Worm (Caenorhabditis elegans) whole organism, L4 larva: ENCODE measurements around the gene scl-17.
A peak's percentile ranks its signal among the peaks of the same experiment; 100 is the strongest.

Experiments
- F26F4.8 ChIP-seq: fragments of 200-800 bp; sonication (Bioruptor generic); conservative IDR thresholded peaks from 2 replicates; pipeline ENCODE4 v1.3.6; 2022; ENCODE audit warnings: missing genetic modification characterization, missing compliant biosample characterization
- F37D6.2 ChIP-seq: sonication (generic microtip); optimal IDR thresholded peaks from 2 replicates; lab custom pipeline; 2016; ENCODE audit warnings: mild to moderate bottlenecking, missing genetic modification characterization, missing compliant biosample characterization
- Y5F2A.4 ChIP-seq: fragments of 200-800 bp; sonication (Bioruptor generic); optimal IDR thresholded peaks from 2 replicates; lab custom pipeline; 2018; ENCODE audit warnings: mild to moderate bottlenecking, missing genetic modification characterization, missing compliant biosample characterization
- Y75B8A.6 ChIP-seq: fragments of 200-800 bp; sonication (Bioruptor generic); IDR thresholded peaks from 2 replicates; pipeline ENCODE4 v1.3.6; 2022; ENCODE audit warnings: missing genetic modification reagents, missing genetic modification characterization, missing compliant biosample characterization
- arid-1 ChIP-seq: fragments of 200-800 bp; sonication (Bioruptor generic); conservative IDR thresholded peaks from 2 replicates; pipeline ENCODE4 v1.3.6; 2022; ENCODE audit warnings: missing genetic modification reagents, missing genetic modification characterization, missing compliant biosample characterization
- cey-2 ChIP-seq: sonication (generic microtip); optimal IDR thresholded peaks from 3 replicates; lab custom pipeline; 2017; ENCODE audit warnings: missing genetic modification characterization, mild to moderate bottlenecking, missing compliant biosample characterization, antibody characterized with exemption, borderline replicate concordance; ENCODE audit not compliant: insufficient read depth
- ctbp-1 ChIP-seq: fragments of 200-800 bp; sonication (Bioruptor generic); IDR thresholded peaks from 2 replicates; pipeline ENCODE4 v1.3.6; 2022; ENCODE audit warnings: missing genetic modification reagents, missing genetic modification characterization, missing compliant biosample characterization
- daf-19 ChIP-seq: fragments of 200-800 bp; sonication (Bioruptor generic); conservative IDR thresholded peaks from 2 replicates; pipeline ENCODE4 v1.3.6; 2022; ENCODE audit warnings: missing genetic modification characterization, missing compliant biosample characterization
- daf-8 ChIP-seq: fragments of 200-800 bp; sonication (Bioruptor generic); IDR thresholded peaks from 2 replicates; pipeline ENCODE4 v1.3.6; 2022; ENCODE audit warnings: missing genetic modification characterization, missing compliant biosample characterization
- dmd-6 ChIP-seq: fragments of 200-800 bp; sonication (Bioruptor generic); IDR thresholded peaks from 2 replicates; pipeline ENCODE4 v1.3.6; 2022; ENCODE audit warnings: missing genetic modification reagents, missing genetic modification characterization, missing compliant biosample characterization
- dmd-8 ChIP-seq: fragments of 200-800 bp; sonication (Bioruptor generic); IDR thresholded peaks from 2 replicates; pipeline ENCODE4 v1.3.6; 2022; ENCODE audit warnings: missing genetic modification characterization, missing compliant biosample characterization
- dmd-9 ChIP-seq: fragments of 200-800 bp; sonication (Bioruptor generic); IDR thresholded peaks from 2 replicates; pipeline ENCODE4 v1.3.6; 2022; ENCODE audit warnings: missing genetic modification reagents, missing genetic modification characterization, missing compliant biosample characterization
- duxl-1 ChIP-seq: sonication (generic microtip); optimal IDR thresholded peaks from 2 replicates; lab custom pipeline; 2016; ENCODE audit warnings: mild to moderate bottlenecking, missing genetic modification characterization, moderate library complexity, missing compliant biosample characterization; ENCODE audit not compliant: poor library complexity
- egl-43 ChIP-seq: fragments of 200-800 bp; sonication (Bioruptor generic); IDR thresholded peaks from 2 replicates; pipeline ENCODE4 v1.3.6; 2022; ENCODE audit warnings: missing genetic modification reagents, missing genetic modification characterization, missing compliant biosample characterization
- gei-8 ChIP-seq: fragments of 200-800 bp; sonication (Bioruptor generic); optimal IDR thresholded peaks from 2 replicates; lab custom pipeline; 2018; ENCODE audit warnings: mild to moderate bottlenecking, missing genetic modification characterization, missing compliant biosample characterization
- hif-1 ChIP-seq, 2 experiments: sonication (generic microtip); optimal IDR thresholded peaks; 2 replicates each; lab custom pipeline; 2016 to 2017; ENCODE audit warnings: missing compliant biosample characterization in 2 of 2, missing genetic modification characterization in 2 of 2, missing genetic modification reagents in 2 of 2, missing genotype in 2 of 2, mild to moderate bottlenecking in 1 of 2
- lim-7 ChIP-seq: fragments of 200-800 bp; sonication (Bioruptor generic); IDR thresholded peaks from 2 replicates; pipeline ENCODE4 v1.3.6; 2022; ENCODE audit warnings: missing genetic modification characterization, missing compliant biosample characterization
- lin-15B ChIP-seq: fragments of 150-350 bp; sonication (generic microtip); optimal IDR thresholded peaks from 3 replicates; lab custom pipeline; 2014; ENCODE audit warnings: missing biosample characterization, missing genetic modification characterization
- lin-29 ChIP-seq: fragments of 200-800 bp; sonication (Bioruptor generic); IDR thresholded peaks from 2 replicates; pipeline ENCODE4 v1.3.6; 2022; ENCODE audit warnings: missing genetic modification reagents, missing genetic modification characterization, missing compliant biosample characterization
- madf-9 ChIP-seq: fragments of 200-800 bp; sonication (Bioruptor generic); conservative IDR thresholded peaks from 2 replicates; pipeline ENCODE4 v1.3.6; 2022; ENCODE audit warnings: missing genetic modification reagents, missing genetic modification characterization, missing compliant biosample characterization
- mdt-29 ChIP-seq: fragments of 200-800 bp; sonication (Bioruptor generic); IDR thresholded peaks from 2 replicates; pipeline ENCODE4 v1.3.6; 2022; ENCODE audit warnings: missing genetic modification reagents, missing genetic modification characterization, missing compliant biosample characterization
- mxl-2 ChIP-seq: fragments of 200-800 bp; sonication (Bioruptor generic); conservative IDR thresholded peaks from 2 replicates; pipeline ENCODE4 v1.3.6; 2022; ENCODE audit warnings: missing genetic modification reagents, missing genetic modification characterization, missing compliant biosample characterization
- mxl-3 ChIP-seq: fragments of 200-800 bp; sonication (Bioruptor generic); optimal IDR thresholded peaks from 2 replicates; lab custom pipeline; 2018; ENCODE audit warnings: mild to moderate bottlenecking, missing genetic modification characterization, missing compliant biosample characterization
- nhr-102 ChIP-seq: sonication (generic microtip); optimal IDR thresholded peaks from 2 replicates; lab custom pipeline; 2016; ENCODE audit warnings: mild to moderate bottlenecking, missing genetic modification characterization, moderate library complexity, missing compliant biosample characterization
- nhr-237 ChIP-seq: sonication (generic microtip); optimal IDR thresholded peaks from 2 replicates; lab custom pipeline; 2017; ENCODE audit warnings: missing biosample characterization, missing genetic modification characterization
- nhr-28 ChIP-seq: fragments of 150-350 bp; optimal IDR thresholded peaks from 2 replicates; lab custom pipeline; 2014; ENCODE audit warnings: missing biosample characterization, missing genetic modification characterization
- nhr-48 ChIP-seq: sonication (generic microtip); optimal IDR thresholded peaks from 2 replicates; lab custom pipeline; 2016; ENCODE audit warnings: mild to moderate bottlenecking, missing genetic modification characterization, missing compliant biosample characterization
- set-16 ChIP-seq: fragments of 200-800 bp; sonication (Bioruptor generic); IDR thresholded peaks from 2 replicates; pipeline ENCODE4 v1.3.6; 2022; ENCODE audit warnings: missing genetic modification reagents, missing genetic modification characterization, missing compliant biosample characterization
- skn-1 ChIP-seq: fragments of 150-350 bp; optimal IDR thresholded peaks from 2 replicates; lab custom pipeline; 2014; ENCODE audit warnings: missing biosample characterization, missing genetic modification characterization
- snpc-1.2 ChIP-seq: fragments of 200-800 bp; sonication (Bioruptor generic); IDR thresholded peaks from 2 replicates; pipeline ENCODE4 v1.3.6; 2022; ENCODE audit warnings: missing genetic modification reagents, missing genetic modification characterization, missing compliant biosample characterization
- snpc-4 ChIP-seq: fragments of 150-350 bp; optimal IDR thresholded peaks from 2 replicates; lab custom pipeline; 2014; ENCODE audit warnings: missing biosample characterization, missing genetic modification characterization
- spr-3 ChIP-seq: fragments of 200-800 bp; sonication (Bioruptor generic); optimal IDR thresholded peaks from 2 replicates; lab custom pipeline; 2018; ENCODE audit warnings: mild to moderate bottlenecking, missing genetic modification characterization, missing compliant biosample characterization
- unc-130 ChIP-seq: sonication (generic microtip); optimal IDR thresholded peaks from 2 replicates; lab custom pipeline; 2016; ENCODE audit warnings: missing genetic modification reagents, missing genetic modification characterization, missing compliant biosample characterization
- vab-7 ChIP-seq: fragments of 200-800 bp; sonication (Bioruptor generic); IDR thresholded peaks from 2 replicates; pipeline ENCODE4 v1.3.6; 2022; ENCODE audit warnings: missing genetic modification reagents, missing genetic modification characterization, missing compliant biosample characterization
- zfp-2 ChIP-seq: sonication (generic microtip); optimal IDR thresholded peaks from 2 replicates; lab custom pipeline; 2016; ENCODE audit warnings: mild to moderate bottlenecking, missing genetic modification characterization, missing compliant biosample characterization
- zip-11 ChIP-seq: fragments of 200-800 bp; sonication (Bioruptor generic); IDR thresholded peaks from 2 replicates; pipeline ENCODE4 v1.3.6; 2022; ENCODE audit warnings: missing genetic modification characterization, missing compliant biosample characterization

The scl-17 gene

ce11 chrII:1473481-1473880, 28.5 kb downstream of the scl-17 start, which contains the start of gene H17B01.5:
Gene H17B01.5 (minus strand): TSS chrII:1473581.
- TF ChIP-seq set-16 (GFP tag; lab: Robert Waterston, UW), result peak; percentile 29; the same call in 1 of the 2 replicates
- TF ChIP-seq nhr-48 (tag; lab: Kevin White, UChicago), result no peak
- TF ChIP-seq zfp-2 (tag; lab: Kevin White, UChicago), result no peak

- TF ChIP-seq daf-19 (GFP tag; lab: Robert Waterston, UW) (no peak), F37D6.2 (tag; lab: Kevin White, UChicago) (no peak), cey-2 (tag; lab: Kevin White, UChicago) (no peak), snpc-4 (no peak), mxl-2 (GFP tag; lab: Robert Waterston, UW) (no peak), vab-7 (GFP tag; lab: Robert Waterston, UW) (no peak), nhr-48 (tag; lab: Kevin White, UChicago) (no peak), madf-9 (GFP tag; lab: Robert Waterston, UW) (no peak), arid-1 (GFP tag; lab: Robert Waterston, UW) (no peak), nhr-102 (tag; lab: Kevin White, UChicago) (no peak), lim-7 (GFP tag; lab: Robert Waterston, UW) (no peak), lin-29 (GFP tag; lab: Robert Waterston, UW) (no peak), egl-43 (GFP tag; lab: Robert Waterston, UW) (no peak), hif-1 (tag; optimal IDR thresholded peaks at IDR 0.05; lab: Kevin White, UChicago) (no peak), ctbp-1 (GFP tag; lab: Robert Waterston, UW) (no peak), mxl-3 (GFP tag; lab: Kevin White, UChicago) (no peak), duxl-1 (tag; lab: Kevin White, UChicago) (no peak), set-16 (GFP tag; lab: Robert Waterston, UW) (no peak), zip-11 (no peak)
Measured at ce11 chrII:1474807-1475206, 29.8 kb downstream of the scl-17 start.

ce11 chrII:1475328-1475727, 30.3 kb downstream of the scl-17 start:
- no peak for TF ChIP-seq zip-11
- peak; percentile 61; the same call in 1 of the 2 replicates for TF ChIP-seq dmd-6 (GFP tag; lab: Robert Waterston, UW)
- TF ChIP-seq nhr-28 (tag; lab: Kevin White, UChicago), result peak; percentile 13
- TF ChIP-seq spr-3 (GFP tag; lab: Kevin White, UChicago), result no peak

DNA sequence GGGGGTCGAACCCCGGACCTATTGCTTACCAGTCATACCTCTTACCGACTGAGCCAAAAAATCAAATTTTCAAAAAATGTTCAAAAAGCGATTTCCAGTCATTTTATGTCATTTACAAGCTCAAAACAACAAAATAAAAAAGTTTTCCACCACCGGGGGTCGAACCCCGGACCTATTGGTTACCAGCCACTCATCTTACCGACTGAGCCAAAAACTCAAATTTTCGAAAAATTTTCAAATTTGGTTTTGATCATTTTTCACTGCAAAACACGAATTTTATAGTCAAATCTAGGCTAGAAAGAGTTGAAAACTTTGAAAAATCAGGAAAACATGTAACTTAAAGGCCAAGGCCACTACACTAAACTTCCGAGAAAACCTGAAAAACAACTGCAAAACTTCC, 31.0 kb downstream of the scl-17 start:
- TF ChIP-seq Y5F2A.4 (GFP tag; lab: Kevin White, UChicago) (no peak), nhr-28 (tag; lab: Kevin White, UChicago) (no peak), gei-8 (no peak), F26F4.8 (GFP tag; lab: Robert Waterston, UW) (no peak), skn-1 (tag; lab: Kevin White, UChicago) (no peak), mdt-29 (no peak), nhr-237 (tag; lab: Kevin White, UChicago) (no peak), lin-15B (no peak), daf-8 (GFP tag; lab: Robert Waterston, UW) (no peak), dmd-9 (GFP tag; lab: Robert Waterston, UW) (no peak), snpc-1.2 (no peak), dmd-8 (GFP tag; lab: Robert Waterston, UW) (no peak), Y75B8A.6 (no peak), unc-130 (GFP tag; lab: Kevin White, UChicago) (no peak), set-16 (GFP tag; lab: Robert Waterston, UW) (no peak)
- TF ChIP-seq, all 104 proteins: peak for 0
